Worm (Caenorhabditis elegans): Measurements from ENCODE around the gene C29E4.11.

DNA sequence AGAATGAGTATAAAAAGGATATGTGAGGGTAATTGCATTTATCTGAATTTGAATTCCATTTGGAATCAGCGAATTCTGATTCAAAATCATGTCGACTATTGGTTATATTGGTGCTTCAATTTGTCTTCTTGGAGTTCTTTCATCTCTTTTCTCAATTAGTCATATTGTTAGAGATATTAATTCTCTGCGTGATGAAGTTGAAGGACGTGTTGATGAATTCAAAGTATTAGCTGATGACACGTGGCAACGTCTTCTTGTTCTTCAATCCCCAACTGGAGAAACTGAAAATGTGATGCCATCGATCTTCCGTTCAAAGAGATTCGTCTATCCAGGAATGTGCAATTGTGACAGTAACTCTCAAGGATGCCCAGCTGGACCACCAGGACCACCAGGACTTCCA, 9.1 kb downstream of the C29E4.11 start, which contains the start of gene col-90:
- TF ChIP-seq ama-1 (optimal IDR thresholded peaks at IDR 0.05) (no peak), pes-1 (GFP tag; IDR thresholded peaks at IDR 0.05) (no peak), B0310.2 (tag; optimal IDR thresholded peaks at IDR 0.05) (no peak), flt-1 (GFP tag; IDR thresholded peaks at IDR 0.05) (no peak)

Measured in whole organism, early embryonic.